Worm (Caenorhabditis elegans) whole organism, L4 larva: ENCODE results near the gene F12F6.7.
A peak's percentile ranks its signal among the peaks of the same experiment; 100 is the strongest.

Experiments used
- D1046.2 ChIP-seq: fragments of 200-800 bp; sonication (Bioruptor generic); IDR thresholded peaks from 2 replicates; pipeline ENCODE4 v1.3.6; 2022; ENCODE audit warnings: missing genetic modification characterization, missing compliant biosample characterization
- F10B5.3 ChIP-seq: sonication (generic microtip); optimal IDR thresholded peaks from 2 replicates; lab custom pipeline; 2016; ENCODE audit warnings: mild to moderate bottlenecking, missing genetic modification characterization, missing compliant biosample characterization
- F37D6.2 ChIP-seq: sonication (generic microtip); optimal IDR thresholded peaks from 2 replicates; lab custom pipeline; 2016; ENCODE audit warnings: mild to moderate bottlenecking, missing genetic modification characterization, missing compliant biosample characterization
- F49E8.2 ChIP-seq: sonication (generic microtip); optimal IDR thresholded peaks from 2 replicates; lab custom pipeline; 2016; ENCODE audit warnings: missing compliant biosample characterization, mild to moderate bottlenecking, missing genetic modification characterization, borderline replicate concordance
- T20F7.1 ChIP-seq: fragments of 200-800 bp; sonication (Bioruptor generic); optimal IDR thresholded peaks from 2 replicates; lab custom pipeline; 2018; ENCODE audit warnings: mild to moderate bottlenecking, missing genetic modification characterization, missing compliant biosample characterization
- T26A8.4 ChIP-seq: fragments of 200-800 bp; sonication (Bioruptor generic); IDR thresholded peaks from 2 replicates; pipeline ENCODE4 v1.3.6; 2022; ENCODE audit warnings: missing genetic modification characterization, missing compliant biosample characterization
- Y48G9A.11 ChIP-seq: fragments of 200-800 bp; sonication (Bioruptor generic); IDR thresholded peaks from 2 replicates; pipeline ENCODE4 v1.3.6; 2022; ENCODE audit warnings: missing genetic modification reagents, missing genetic modification characterization, missing compliant biosample characterization
- Y5F2A.4 ChIP-seq: fragments of 200-800 bp; sonication (Bioruptor generic); optimal IDR thresholded peaks from 2 replicates; lab custom pipeline; 2018; ENCODE audit warnings: mild to moderate bottlenecking, missing genetic modification characterization, missing compliant biosample characterization
- ZK546.5 ChIP-seq, 2 experiments: sonication (generic microtip); optimal IDR thresholded peaks; 2 replicates each; lab custom pipeline; 2017; ENCODE audit warnings: missing biosample characterization in 2 of 2, missing genetic modification characterization in 2 of 2
- aha-1 ChIP-seq: fragments of 150-350 bp; peaks from one replicate; lab custom pipeline; 2014; ENCODE audit warnings: missing biosample characterization, missing genetic modification characterization
- aly-2 ChIP-seq: sonication (generic microtip); optimal IDR thresholded peaks from 2 replicates; lab custom pipeline; 2018; ENCODE audit warnings: missing biosample characterization, missing genetic modification characterization
- ama-1 ChIP-seq: fragments of 150-350 bp; optimal IDR thresholded peaks from 2 replicates; lab custom pipeline; 2014; ENCODE audit warnings: inconsistent platforms, mixed read lengths
- attf-4 ChIP-seq: sonication (generic microtip); optimal IDR thresholded peaks from 3 replicates; lab custom pipeline; 2017; ENCODE audit warnings: missing biosample characterization, missing genetic modification characterization
- ceh-28 ChIP-seq: fragments of 150-350 bp; optimal IDR thresholded peaks from 2 replicates; lab custom pipeline; 2014; ENCODE audit warnings: missing biosample characterization, missing genetic modification reagents, missing genetic modification characterization
- ceh-32 ChIP-seq: sonication (generic microtip); optimal IDR thresholded peaks from 2 replicates; lab custom pipeline; 2016; ENCODE audit warnings: mild to moderate bottlenecking, missing genetic modification characterization, missing compliant biosample characterization; ENCODE audit not compliant: poor library complexity
- ceh-44 ChIP-seq: fragments of 200-800 bp; sonication (Bioruptor generic); IDR thresholded peaks from 2 replicates; pipeline ENCODE4 v1.3.6; 2022; ENCODE audit warnings: missing genetic modification reagents, missing genetic modification characterization, missing compliant biosample characterization
- ceh-82 ChIP-seq: sonication (generic microtip); optimal IDR thresholded peaks from 2 replicates; lab custom pipeline; 2017; ENCODE audit warnings: missing biosample characterization, missing genetic modification characterization
- ces-1 ChIP-seq: fragments of 150-350 bp; sonication (generic microtip); optimal IDR thresholded peaks from 4 replicates; lab custom pipeline; 2014; ENCODE audit warnings: missing biosample characterization, missing genetic modification reagents, missing genetic modification characterization
- cey-2 ChIP-seq: sonication (generic microtip); optimal IDR thresholded peaks from 3 replicates; lab custom pipeline; 2017; ENCODE audit warnings: missing genetic modification characterization, mild to moderate bottlenecking, missing compliant biosample characterization, antibody characterized with exemption, borderline replicate concordance; ENCODE audit not compliant: insufficient read depth
- daf-12 ChIP-seq: fragments of 150-350 bp; optimal IDR thresholded peaks from 2 replicates; lab custom pipeline; 2014; ENCODE audit warnings: missing biosample characterization, missing genetic modification reagents, missing genetic modification characterization
- daf-8 ChIP-seq: fragments of 200-800 bp; sonication (Bioruptor generic); IDR thresholded peaks from 2 replicates; pipeline ENCODE4 v1.3.6; 2022; ENCODE audit warnings: missing genetic modification characterization, missing compliant biosample characterization
- dmd-9 ChIP-seq: fragments of 200-800 bp; sonication (Bioruptor generic); IDR thresholded peaks from 2 replicates; pipeline ENCODE4 v1.3.6; 2022; ENCODE audit warnings: missing genetic modification reagents, missing genetic modification characterization, missing compliant biosample characterization
- dpl-1 ChIP-seq: fragments of 150-350 bp; optimal IDR thresholded peaks from 2 replicates; lab custom pipeline; 2014; ENCODE audit warnings: missing biosample characterization, missing genetic modification reagents, missing genetic modification characterization
- duxl-1 ChIP-seq: sonication (generic microtip); optimal IDR thresholded peaks from 2 replicates; lab custom pipeline; 2016; ENCODE audit warnings: mild to moderate bottlenecking, missing genetic modification characterization, moderate library complexity, missing compliant biosample characterization; ENCODE audit not compliant: poor library complexity
- dve-1 ChIP-seq: sonication (generic microtip); optimal IDR thresholded peaks from 2 replicates; lab custom pipeline; 2017; ENCODE audit warnings: antibody characterized with exemption, mild to moderate bottlenecking, missing genetic modification characterization, missing compliant biosample characterization; ENCODE audit not compliant: insufficient read depth
- egl-43 ChIP-seq: fragments of 200-800 bp; sonication (Bioruptor generic); IDR thresholded peaks from 2 replicates; pipeline ENCODE4 v1.3.6; 2022; ENCODE audit warnings: missing genetic modification reagents, missing genetic modification characterization, missing compliant biosample characterization
- fkh-10 ChIP-seq: fragments of 150-350 bp; optimal IDR thresholded peaks from 2 replicates; lab custom pipeline; 2014; ENCODE audit warnings: missing biosample characterization, missing genetic modification reagents, missing genetic modification characterization
- hif-1 ChIP-seq, 2 experiments: sonication (generic microtip); optimal IDR thresholded peaks; 2 replicates each; lab custom pipeline; 2016 to 2017; ENCODE audit warnings: missing compliant biosample characterization in 2 of 2, missing genetic modification characterization in 2 of 2, missing genetic modification reagents in 2 of 2, missing genotype in 2 of 2, mild to moderate bottlenecking in 1 of 2
- hlh-11 ChIP-seq: fragments of 200-800 bp; sonication (Bioruptor generic); optimal IDR thresholded peaks from 2 replicates; lab custom pipeline; 2018; ENCODE audit warnings: mild to moderate bottlenecking, missing genetic modification characterization, missing compliant biosample characterization
- hlh-30 ChIP-seq: sonication (generic microtip); optimal IDR thresholded peaks from 2 replicates; lab custom pipeline; 2017; ENCODE audit warnings: antibody characterized with exemption, mild to moderate bottlenecking, missing genetic modification characterization, missing compliant biosample characterization; ENCODE audit not compliant: insufficient read depth
- jun-1 ChIP-seq: fragments of 150-350 bp; optimal IDR thresholded peaks from 2 replicates; lab custom pipeline; 2014; ENCODE audit warnings: missing biosample characterization, missing genetic modification reagents, missing genetic modification characterization
- lim-7 ChIP-seq: fragments of 200-800 bp; sonication (Bioruptor generic); IDR thresholded peaks from 2 replicates; pipeline ENCODE4 v1.3.6; 2022; ENCODE audit warnings: missing genetic modification characterization, missing compliant biosample characterization
- lin-13 ChIP-seq: fragments of 150-350 bp; optimal IDR thresholded peaks from 2 replicates; lab custom pipeline; 2014; ENCODE audit warnings: missing biosample characterization, missing genetic modification reagents, missing genetic modification characterization
- lir-3 ChIP-seq: sonication (generic microtip); optimal IDR thresholded peaks from 2 replicates; lab custom pipeline; 2016; ENCODE audit warnings: mild to moderate bottlenecking, missing genetic modification characterization, missing compliant biosample characterization
- lsy-2 ChIP-seq, 2 experiments: fragments of 150-350 bp in 1 of 2; sonication (generic microtip) in 1 of 2; optimal IDR thresholded peaks; 2 replicates each; lab custom pipeline; 2014 to 2017; ENCODE audit warnings: missing biosample characterization in 2 of 2, missing genetic modification characterization in 2 of 2
- mdl-1 ChIP-seq, 2 experiments: fragments of 150-350 bp in 1 of 2; sonication (generic microtip) in 1 of 2; optimal IDR thresholded peaks; 2 replicates each; lab custom pipeline; 2014 to 2017; ENCODE audit warnings: missing biosample characterization in 2 of 2, missing genetic modification characterization in 2 of 2
- mes-2 ChIP-seq: sonication (generic microtip); optimal IDR thresholded peaks from 2 replicates; lab custom pipeline; 2016; ENCODE audit warnings: missing genotype, mild to moderate bottlenecking, missing genetic modification characterization, missing compliant biosample characterization; ENCODE audit not compliant: poor library complexity, severe bottlenecking
- mxl-2 ChIP-seq: fragments of 200-800 bp; sonication (Bioruptor generic); conservative IDR thresholded peaks from 2 replicates; pipeline ENCODE4 v1.3.6; 2022; ENCODE audit warnings: missing genetic modification reagents, missing genetic modification characterization, missing compliant biosample characterization
- mxl-3 ChIP-seq: fragments of 200-800 bp; sonication (Bioruptor generic); optimal IDR thresholded peaks from 2 replicates; lab custom pipeline; 2018; ENCODE audit warnings: mild to moderate bottlenecking, missing genetic modification characterization, missing compliant biosample characterization
- nhr-28 ChIP-seq: fragments of 150-350 bp; optimal IDR thresholded peaks from 2 replicates; lab custom pipeline; 2014; ENCODE audit warnings: missing biosample characterization, missing genetic modification characterization
- nhr-42 ChIP-seq: fragments of 200-800 bp; sonication (Bioruptor generic); IDR thresholded peaks from 2 replicates; pipeline ENCODE4 v1.3.6; 2022; ENCODE audit warnings: missing genetic modification characterization, missing compliant biosample characterization
- nhr-6 ChIP-seq: fragments of 150-350 bp; optimal IDR thresholded peaks from 2 replicates; lab custom pipeline; 2014; ENCODE audit warnings: missing biosample characterization, missing genetic modification characterization
- nhr-77 ChIP-seq: fragments of 150-350 bp; optimal IDR thresholded peaks from 2 replicates; lab custom pipeline; 2014; ENCODE audit warnings: missing biosample characterization, missing genetic modification characterization
- pqm-1 ChIP-seq: sonication (generic microtip); optimal IDR thresholded peaks from 2 replicates; lab custom pipeline; 2017; ENCODE audit warnings: missing biosample characterization, missing genetic modification characterization
- rbr-2 ChIP-seq: sonication (generic microtip); optimal IDR thresholded peaks from 2 replicates; lab custom pipeline; 2016; ENCODE audit warnings: missing genotype, missing genetic modification characterization, missing compliant biosample characterization
- saeg-2 ChIP-seq: fragments of 200-800 bp; sonication (Bioruptor generic); IDR thresholded peaks from 2 replicates; pipeline ENCODE4 v1.3.6; 2022; ENCODE audit warnings: missing genetic modification reagents, missing genetic modification characterization, missing compliant biosample characterization
- tag-97 ChIP-seq: fragments of 200-800 bp; sonication (Bioruptor generic); IDR thresholded peaks from 2 replicates; pipeline ENCODE4 v1.3.6; 2022; ENCODE audit warnings: missing genetic modification characterization, missing compliant biosample characterization
- unc-39 ChIP-seq: sonication (generic microtip); optimal IDR thresholded peaks from 2 replicates; lab custom pipeline; 2017; ENCODE audit warnings: missing biosample characterization, missing genetic modification characterization
- vab-7 ChIP-seq: fragments of 200-800 bp; sonication (Bioruptor generic); IDR thresholded peaks from 2 replicates; pipeline ENCODE4 v1.3.6; 2022; ENCODE audit warnings: missing genetic modification reagents, missing genetic modification characterization, missing compliant biosample characterization
- zfp-2 ChIP-seq: sonication (generic microtip); optimal IDR thresholded peaks from 2 replicates; lab custom pipeline; 2016; ENCODE audit warnings: mild to moderate bottlenecking, missing genetic modification characterization, missing compliant biosample characterization

F12F6.7 gene

ce11 chrIV:11561677-11562076, at the start of gene F12F6.7:
Gene F12F6.7 (minus strand): TSS chrIV:11561833.
- TF ChIP-seq ama-1 (lab: Kevin White, UChicago) (peak; percentile 6), jun-1 (no peak), dpl-1 (GFP tag; lab: Kevin White, UChicago) (peak; percentile 21), daf-12 (tag; lab: Kevin White, UChicago) (no peak), F49E8.2 (tag; lab: Kevin White, UChicago) (peak; percentile 28), T20F7.1 (GFP tag; lab: Kevin White, UChicago) (peak; percentile 1), aha-1 (tag; lab: Kevin White, UChicago) (peak; percentile 13)

ce11 chrIV:11604909-11605308, 43.3 kb upstream of the F12F6.7 start, which contains the start of the genes ragc-1 and Y24F12A.1:
Gene ragc-1 (minus strand): TSS chrIV:11604933.
Gene Y24F12A.1 (plus strand): TSS chrIV:11605254.
- TF ChIP-seq ceh-32 (tag; lab: Kevin White, UChicago) (no peak), nhr-42 (no peak), T26A8.4 (GFP tag; lab: Robert Waterston, UW) (no peak), hlh-11 (tag; lab: Kevin White, UChicago) (peak; percentile 44), ZK546.5 (tag; optimal IDR thresholded peaks at IDR 0.05; lab: Kevin White, UChicago) (no peak), cey-2 (tag; lab: Kevin White, UChicago) (no peak), mdl-1 (tag; optimal IDR thresholded peaks at IDR 0.05; lab: Kevin White, UChicago) (peak in 1 of 2 experiments; percentile 77), aha-1 (tag; lab: Kevin White, UChicago) (no peak), ceh-82 (no peak), mxl-3 (GFP tag; lab: Kevin White, UChicago) (peak; percentile 78), egl-43 (no peak), zfp-2 (no peak), lsy-2 (tag; optimal IDR thresholded peaks at IDR 0.05; lab: Kevin White, UChicago) (peak in 1 of 2 experiments; percentile 72), tag-97 (GFP tag; lab: Robert Waterston, UW) (no peak), unc-39 (tag; lab: Kevin White, UChicago) (no peak), nhr-77 (tag; lab: Kevin White, UChicago) (peak; percentile 27), Y48G9A.11 (GFP tag; lab: Robert Waterston, UW) (no peak), fkh-10 (GFP tag; lab: Kevin White, UChicago) (no peak), ces-1 (GFP tag; lab: Kevin White, UChicago) (no peak), hif-1 (tag; optimal IDR thresholded peaks at IDR 0.05; lab: Kevin White, UChicago) (peak in 1 of 2 experiments; percentile 2), aly-2 (tag; lab: Kevin White, UChicago) (no peak), F10B5.3 (tag; lab: Kevin White, UChicago) (no peak), dmd-9 (GFP tag; lab: Robert Waterston, UW) (no peak), nhr-6 (tag; lab: Kevin White, UChicago) (peak; percentile 31), daf-8 (GFP tag; lab: Robert Waterston, UW) (no peak), vab-7 (GFP tag; lab: Robert Waterston, UW) (no peak), mes-2 (peak; percentile 83), ceh-44 (no peak), ceh-28 (tag; lab: Kevin White, UChicago) (no peak), pqm-1 (no peak), hlh-30 (tag; lab: Kevin White, UChicago) (peak; percentile 82), duxl-1 (tag; lab: Kevin White, UChicago) (no peak), attf-4 (tag; lab: Kevin White, UChicago) (no peak), T20F7.1 (GFP tag; lab: Kevin White, UChicago) (peak; percentile 3), D1046.2 (GFP tag; lab: Robert Waterston, UW) (no peak), nhr-28 (tag; lab: Kevin White, UChicago) (peak; percentile 31), saeg-2 (GFP tag; lab: Robert Waterston, UW) (no peak), rbr-2 (peak; percentile 15), lir-3 (tag; lab: Kevin White, UChicago) (no peak), lim-7 (no peak), dve-1 (tag; lab: Kevin White, UChicago) (peak; percentile 74), lin-13 (GFP tag; lab: Kevin White, UChicago) (no peak), mxl-2 (no peak), Y5F2A.4 (GFP tag; lab: Kevin White, UChicago) (no peak), F37D6.2 (tag; lab: Kevin White, UChicago) (no peak)
